Worm (Caenorhabditis elegans) whole organism, young adult: Measurements from ENCODE around the gene Y55F3AM.21.
A peak's percentile ranks its signal among the peaks of the same experiment; 100 is the strongest.

Experiments used
- B0035.1 ChIP-seq: sonication (generic microtip); optimal IDR thresholded peaks from 2 replicates; lab custom pipeline; 2016; ENCODE audit warnings: missing genetic modification characterization, mild to moderate bottlenecking, missing compliant biosample characterization, missing genotype, missing genetic modification reagents
- F33H1.4 ChIP-seq: fragments of 200-800 bp; sonication (Bioruptor generic); IDR thresholded peaks from 2 replicates; pipeline ENCODE4 v1.3.6; 2022; ENCODE audit warnings: missing genetic modification reagents, missing genetic modification characterization, missing compliant biosample characterization
- F37B4.10 ChIP-seq: fragments of 200-800 bp; sonication (Bioruptor generic); IDR thresholded peaks from 2 replicates; pipeline ENCODE4 v1.3.6; 2022; ENCODE audit warnings: missing genetic modification characterization, missing compliant biosample characterization
- F49E8.2 ChIP-seq: sonication (generic microtip); optimal IDR thresholded peaks from 3 replicates; lab custom pipeline; 2017; ENCODE audit warnings: missing genetic modification characterization, mild to moderate bottlenecking, missing compliant biosample characterization, antibody characterized with exemption, moderate library complexity; ENCODE audit not compliant: insufficient read depth
- K12H6.12 ChIP-seq: fragments of 200-800 bp; sonication (Bioruptor generic); optimal IDR thresholded peaks from 2 replicates; lab custom pipeline; 2018; ENCODE audit warnings: mild to moderate bottlenecking, missing genetic modification characterization, missing compliant biosample characterization
- Y53F4B.3 ChIP-seq: fragments of 200-800 bp; sonication (Bioruptor generic); IDR thresholded peaks from 2 replicates; pipeline ENCODE4 v1.3.6; 2022; ENCODE audit warnings: missing genetic modification reagents, missing genetic modification characterization, missing compliant biosample characterization
- Y95B8A.8 ChIP-seq: fragments of 200-800 bp; sonication (Bioruptor generic); IDR thresholded peaks from 2 replicates; pipeline ENCODE4 v1.3.6; 2022; ENCODE audit warnings: missing genetic modification reagents, missing genetic modification characterization, missing compliant biosample characterization
- akir-1 ChIP-seq: fragments of 200-800 bp; sonication (Bioruptor generic); optimal IDR thresholded peaks from 2 replicates; lab custom pipeline; 2018; ENCODE audit warnings: mild to moderate bottlenecking, missing genetic modification characterization, moderate library complexity, missing compliant biosample characterization
- attf-5 ChIP-seq: fragments of 200-800 bp; sonication (Bioruptor generic); optimal IDR thresholded peaks from 2 replicates; lab custom pipeline; 2018; ENCODE audit warnings: mild to moderate bottlenecking, missing genetic modification characterization, missing compliant biosample characterization
- ccch-3 ChIP-seq: fragments of 200-800 bp; sonication (Bioruptor generic); optimal IDR thresholded peaks from 2 replicates; lab custom pipeline; 2018; ENCODE audit warnings: mild to moderate bottlenecking, missing genetic modification characterization, missing compliant biosample characterization
- cebp-1 ChIP-seq, 2 experiments: fragments of 200-800 bp in 1 of 2; sonication (Bioruptor generic) in 1 of 2; sonication (generic microtip) in 1 of 2; IDR thresholded peaks in 1 of 2; optimal IDR thresholded peaks in 1 of 2; 2 replicates each; pipeline versions ENCODE4 v1.3.6 to Lab custom; 2017 to 2022; ENCODE audit warnings: missing compliant biosample characterization in 2 of 2, missing genetic modification characterization in 2 of 2, mild to moderate bottlenecking in 1 of 2, missing genetic modification reagents in 1 of 2, moderate library complexity in 1 of 2
- ceh-100 ChIP-seq: fragments of 200-800 bp; sonication (Bioruptor generic); IDR thresholded peaks from 2 replicates; pipeline ENCODE4 v1.3.6; 2022; ENCODE audit warnings: missing genetic modification reagents, missing genetic modification characterization, missing compliant biosample characterization
- dox-1 ChIP-seq: fragments of 200-800 bp; sonication (Bioruptor generic); IDR thresholded peaks from 2 replicates; pipeline ENCODE4 v1.3.6; 2022; ENCODE audit warnings: missing genetic modification reagents, missing genetic modification characterization, missing compliant biosample characterization
- egrh-3 ChIP-seq: fragments of 200-800 bp; sonication (Bioruptor generic); IDR thresholded peaks from 2 replicates; pipeline ENCODE4 v1.3.6; 2022; ENCODE audit warnings: missing genetic modification reagents, missing genetic modification characterization, missing compliant biosample characterization
- ets-4 ChIP-seq: fragments of 200-800 bp; sonication (Bioruptor generic); optimal IDR thresholded peaks from 2 replicates; lab custom pipeline; 2018; ENCODE audit warnings: mild to moderate bottlenecking, missing genetic modification characterization, missing compliant biosample characterization
- hmg-1.2 ChIP-seq: fragments of 200-800 bp; sonication (Bioruptor generic); IDR thresholded peaks from 2 replicates; pipeline ENCODE4 v1.3.6; 2022; ENCODE audit warnings: missing genetic modification reagents, missing genetic modification characterization, missing compliant biosample characterization
- hmg-20 ChIP-seq: fragments of 200-800 bp; sonication (Bioruptor generic); IDR thresholded peaks from 2 replicates; pipeline ENCODE4 v1.3.6; 2022; ENCODE audit warnings: missing genetic modification reagents, missing genetic modification characterization, missing compliant biosample characterization
- madf-10 ChIP-seq: sonication (generic microtip); optimal IDR thresholded peaks from 2 replicates; lab custom pipeline; 2016; ENCODE audit warnings: mild to moderate bottlenecking, missing genetic modification characterization, missing compliant biosample characterization
- mcd-1 ChIP-seq: fragments of 200-800 bp; sonication (Bioruptor generic); IDR thresholded peaks from 2 replicates; pipeline ENCODE4 v1.3.6; 2022; ENCODE audit warnings: missing genetic modification reagents, missing genetic modification characterization, missing compliant biosample characterization
- nfyb-1 ChIP-seq: fragments of 200-800 bp; sonication (Bioruptor generic); IDR thresholded peaks from 2 replicates; pipeline ENCODE4 v1.3.6; 2022; ENCODE audit warnings: missing genetic modification reagents, missing genetic modification characterization, missing compliant biosample characterization
- nhr-179 ChIP-seq: sonication (generic microtip); optimal IDR thresholded peaks from 2 replicates; lab custom pipeline; 2016; ENCODE audit warnings: mild to moderate bottlenecking, missing genetic modification characterization, missing compliant biosample characterization
- nhr-80 ChIP-seq: sonication (generic microtip); optimal IDR thresholded peaks from 2 replicates; lab custom pipeline; 2016; ENCODE audit warnings: missing genetic modification characterization, missing compliant biosample characterization
- tbp1 ChIP-seq: fragments of 200-800 bp; sonication (Bioruptor generic); optimal IDR thresholded peaks from 2 replicates; lab custom pipeline; 2018; ENCODE audit warnings: mild to moderate bottlenecking, missing genetic modification characterization, missing compliant biosample characterization
- xnd-1 ChIP-seq: sonication (generic microtip); optimal IDR thresholded peaks from 2 replicates; lab custom pipeline; 2016; ENCODE audit warnings: missing genotype, missing genetic modification reagents, missing genetic modification characterization, missing compliant biosample characterization
- zfh-2 ChIP-seq: fragments of 200-800 bp; sonication (Bioruptor generic); conservative IDR thresholded peaks from 2 replicates; pipeline ENCODE4 v1.3.6; 2022; ENCODE audit warnings: missing genetic modification reagents, missing genetic modification characterization, missing compliant biosample characterization
- ztf-18 ChIP-seq: sonication (generic microtip); optimal IDR thresholded peaks from 2 replicates; lab custom pipeline; 2016; ENCODE audit warnings: missing genotype, mild to moderate bottlenecking, missing genetic modification characterization, missing compliant biosample characterization
- ztf-22 ChIP-seq: fragments of 200-800 bp; sonication (Bioruptor generic); optimal IDR thresholded peaks from 2 replicates; lab custom pipeline; 2018; ENCODE audit warnings: mild to moderate bottlenecking, missing genetic modification characterization, moderate library complexity, missing compliant biosample characterization

The Y55F3AM.21 gene

DNA sequence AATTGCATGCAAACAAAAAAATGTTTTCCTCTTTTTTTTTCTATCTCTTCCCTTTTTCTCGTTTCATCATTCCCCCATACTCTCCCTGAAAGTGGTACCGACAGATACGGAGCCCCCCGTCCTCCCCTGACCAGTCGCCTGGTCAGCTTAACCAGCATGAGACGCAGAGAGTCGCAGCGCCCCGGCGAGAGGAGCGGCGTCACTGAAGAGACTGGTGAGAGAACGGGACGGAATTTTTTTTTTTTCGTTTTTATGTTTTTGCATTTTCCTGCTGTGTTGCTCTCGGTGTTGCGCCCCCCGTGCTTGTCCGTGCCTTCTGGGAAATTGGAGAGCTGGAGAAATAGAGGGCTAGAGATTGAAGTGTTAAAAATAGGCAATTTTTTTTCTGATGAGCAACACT, 18.9 kb upstream of the Y55F3AM.21 start (continued):
- TF ChIP-seq nfyb-1 (GFP tag; lab: Robert Waterston, UW): 0 out of 2 replicates have a peak, but pooled peaks have one; percentile 28
- peak; percentile 23 for TF ChIP-seq ztf-18 (tag; lab: Kevin White, UChicago)
- TF ChIP-seq ets-4 (GFP tag; lab: Kevin White, UChicago): peak; percentile 29
- TF ChIP-seq F33H1.4 (GFP tag; lab: Robert Waterston, UW): no peak
- no peak for TF ChIP-seq hmg-20 (GFP tag; lab: Robert Waterston, UW)
- no peak for TF ChIP-seq xnd-1 (tag; lab: Kevin White, UChicago)
- TF ChIP-seq Y95B8A.8: no peak
- TF ChIP-seq attf-5 (GFP tag; lab: Kevin White, UChicago): peak; percentile 32
- peak; percentile 47 for TF ChIP-seq K12H6.12 (tag; lab: Kevin White, UChicago)

- TF ChIP-seq egrh-3 (GFP tag; lab: Robert Waterston, UW): peak; percentile 80; the same call in 1 of the 2 replicates
- TF ChIP-seq K12H6.12 (tag; lab: Kevin White, UChicago): no peak
- TF ChIP-seq F37B4.10: 0 out of 2 replicates have a peak, but pooled peaks have one; percentile 15
- TF ChIP-seq nfyb-1 (GFP tag; lab: Robert Waterston, UW): no peak
- no peak for TF ChIP-seq ztf-22 (GFP tag; lab: Kevin White, UChicago)
- peak; percentile 89 for TF ChIP-seq zfh-2 (GFP tag; lab: Robert Waterston, UW)
Observed at ce11 chrIV:1068730-1069244, 17.3 kb upstream of the Y55F3AM.21 start.

DNA sequence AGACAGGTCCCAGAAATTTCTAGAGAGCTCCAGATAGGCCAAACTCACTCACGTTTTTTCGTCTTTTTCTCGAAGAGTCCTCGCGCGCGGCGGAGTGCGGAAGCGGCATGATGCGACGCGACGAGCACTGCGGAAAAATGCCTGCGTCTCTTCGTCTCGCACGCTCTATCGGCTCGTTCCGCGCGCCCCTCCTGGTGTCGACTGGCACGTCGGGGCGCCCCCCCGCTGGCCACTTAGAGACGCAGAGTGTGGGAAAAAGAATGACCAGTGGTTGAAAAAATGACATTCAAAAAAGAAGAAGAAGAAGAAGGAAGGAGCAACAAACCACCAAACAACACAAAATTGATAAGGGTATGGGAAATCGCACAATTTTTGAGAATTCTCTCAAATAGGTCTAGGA, 15.9 kb upstream of the Y55F3AM.21 start, which contains the start of gene znf-782:
TSS of gene znf-782 (minus strand) at position 96 of the 400 bp plus-strand sequence.
- TF ChIP-seq nfyb-1 (GFP tag; lab: Robert Waterston, UW) (0 out of 2 replicates have a peak, but pooled peaks have one; percentile 41), cebp-1 (GFP tag; IDR thresholded peaks at IDR 0.05; lab: Robert Waterston, UW) (no peak), cebp-1 (tag; optimal IDR thresholded peaks at IDR 0.05; lab: Kevin White, UChicago) (peak; percentile 4), ccch-3 (no peak), attf-5 (GFP tag; lab: Kevin White, UChicago) (peak; percentile 14), Y53F4B.3 (GFP tag; lab: Robert Waterston, UW) (no peak), egrh-3 (GFP tag; lab: Robert Waterston, UW) (peak; percentile 90), nhr-80 (peak; percentile 68), hmg-1.2 (GFP tag; lab: Robert Waterston, UW) (peak; percentile 81), mcd-1 (GFP tag; lab: Robert Waterston, UW) (0 out of 2 replicates have a peak, but pooled peaks have one; percentile 19), akir-1 (GFP tag; lab: Kevin White, UChicago) (no peak), zfh-2 (GFP tag; lab: Robert Waterston, UW) (peak; percentile 96), dox-1 (GFP tag; lab: Robert Waterston, UW) (peak; percentile 49; the same call in 1 of the 2 replicates)
- TF ChIP-seq, all 124 proteins: peak for 9

- TF ChIP-seq zfh-2 (GFP tag; lab: Robert Waterston, UW) (peak; percentile 71), Y53F4B.3 (GFP tag; lab: Robert Waterston, UW) (no peak), ztf-22 (GFP tag; lab: Kevin White, UChicago) (no peak), nhr-179 (tag; lab: Kevin White, UChicago) (no peak)
Observed at ce11 chrIV:1065569-1065968, 14.1 kb upstream of the Y55F3AM.21 start.

DNA sequence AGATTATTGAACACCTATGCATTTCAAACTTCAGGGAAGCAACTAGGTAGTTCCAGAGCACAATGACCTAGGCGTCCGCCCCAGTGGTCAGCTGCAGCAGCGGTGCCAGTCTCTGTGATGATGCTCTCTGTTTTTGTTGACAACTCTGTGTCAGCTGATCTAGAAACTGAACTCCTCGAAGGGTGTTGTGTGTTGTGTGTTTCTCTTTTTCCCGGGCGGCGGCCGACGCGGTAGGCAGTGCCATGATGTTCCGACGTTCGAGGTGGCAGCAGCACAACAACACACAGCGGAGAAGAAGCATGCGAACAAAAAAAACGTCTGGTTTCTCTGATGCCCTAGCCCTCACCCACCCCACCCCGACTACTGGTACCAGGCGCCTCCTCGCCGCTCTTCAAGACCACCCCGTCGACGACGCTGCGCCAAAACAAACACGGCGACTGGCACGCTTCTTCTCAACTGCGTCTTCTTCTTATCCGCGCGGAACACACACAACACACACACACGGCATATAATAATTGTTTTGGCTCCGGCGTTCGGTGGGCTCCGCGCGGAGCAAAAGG, 12.9 kb upstream of the Y55F3AM.21 start:
- TF ChIP-seq ceh-100 (GFP tag; lab: Robert Waterston, UW): no peak
- TF ChIP-seq zfh-2 (GFP tag; lab: Robert Waterston, UW): peak; percentile 89
- no peak for TF ChIP-seq B0035.1
- no peak for TF ChIP-seq madf-10
- no peak for TF ChIP-seq F49E8.2
- TF ChIP-seq tbp1 (GFP tag; lab: Kevin White, UChicago): no peak
- TF ChIP-seq egrh-3 (GFP tag; lab: Robert Waterston, UW): 0 out of 2 replicates have a peak, but pooled peaks have one; percentile 54
